Worm (Caenorhabditis elegans) whole organism, L1 larva: ENCODE measurements around the gene C30G7.3.

Experiments
- alr-1 ChIP-seq: fragments of 200-800 bp; sonication (Bioruptor generic); optimal IDR thresholded peaks from 2 replicates; lab custom pipeline; 2018; ENCODE audit warnings: borderline replicate concordance, mild to moderate bottlenecking, missing genetic modification characterization, missing compliant biosample characterization
- ama-1 ChIP-seq: fragments of 150-350 bp; optimal IDR thresholded peaks from 2 replicates; lab custom pipeline; 2014
- blmp-1 ChIP-seq: fragments of 150-350 bp; optimal IDR thresholded peaks from 2 replicates; lab custom pipeline; 2014; ENCODE audit warnings: missing biosample characterization, missing genetic modification characterization
- lsy-2 ChIP-seq, 2 experiments: fragments of 150-350 bp; optimal IDR thresholded peaks; 2 replicates each; lab custom pipeline; 2014; ENCODE audit warnings: missing biosample characterization in 2 of 2, missing genetic modification characterization in 2 of 2
- nhr-28 ChIP-seq: fragments of 150-350 bp; optimal IDR thresholded peaks from 2 replicates; lab custom pipeline; 2014; ENCODE audit warnings: missing biosample characterization, missing genetic modification characterization
- swsn-7 ChIP-seq: sonication (generic microtip); optimal IDR thresholded peaks from 2 replicates; lab custom pipeline; 2016; ENCODE audit warnings: missing genetic modification characterization, missing compliant biosample characterization
- tbx-2 ChIP-seq: sonication (generic microtip); optimal IDR thresholded peaks from 2 replicates; lab custom pipeline; 2016; ENCODE audit warnings: missing genetic modification characterization, missing compliant biosample characterization

DNA sequence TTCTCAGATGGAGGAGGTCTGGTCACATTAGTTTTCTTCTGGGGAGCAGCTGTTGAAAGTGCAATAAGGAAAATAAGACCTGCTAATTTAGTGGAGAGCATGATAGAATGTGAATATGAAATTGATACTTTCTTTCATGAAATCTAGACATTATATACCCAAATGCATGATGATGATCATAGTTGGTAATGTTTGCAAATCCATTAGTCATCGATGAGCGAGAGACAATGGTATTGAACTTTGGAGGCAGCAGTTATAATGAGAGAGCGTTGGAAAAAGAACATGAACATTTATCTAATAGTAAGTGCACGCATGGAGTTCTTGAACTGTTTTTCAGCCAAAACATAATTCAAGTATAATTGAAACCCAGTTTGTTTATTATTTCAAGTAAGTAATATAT is 47.8 kb downstream of the C30G7.3 start, which contains the start of gene H12D21.6:
- TF ChIP-seq nhr-28 (tag; lab: Kevin White, UChicago) (no peak), alr-1 (no peak), ama-1 (lab: Kevin White, UChicago) (no peak), swsn-7 (tag; lab: Kevin White, UChicago) (no peak), lsy-2 (tag; optimal IDR thresholded peaks at IDR 0.05; lab: Kevin White, UChicago) (no peak), blmp-1 (tag; lab: Kevin White, UChicago) (no peak), tbx-2 (no peak)
